Fruit fly (Drosophila melanogaster): ENCODE data around the gene Rab18.

- TF ChIP-seq CG8478 (optimal IDR thresholded peaks at IDR 0.05) (no peak), usp (GFP tag; optimal IDR thresholded peaks at IDR 0.05) (no peak), pan (optimal IDR thresholded peaks at IDR 0.05) (no peak), psq (optimal IDR thresholded peaks at IDR 0.05) (no peak), Dll (optimal IDR thresholded peaks at IDR 0.05) (no peak), EcR (GFP tag; optimal IDR thresholded peaks at IDR 0.05) (no peak)
Observed at dm6 chrX:5690216-5690523, 18.6 kb upstream of the Rab18 start.
